Worm (Caenorhabditis elegans): Measurements from ENCODE around the gene ZK507.1.

The ZK507.1 gene

ce11 chrIII:9084329-9084728 lies 16.8 kb downstream of the ZK507.1 start (continued):
- TF ChIP-seq eyg-1 (tag; optimal IDR thresholded peaks at IDR 0.05) (no peak), ceh-6 (GFP tag; optimal IDR thresholded peaks at IDR 0.05) (no peak), mec-3 (tag; optimal IDR thresholded peaks at IDR 0.05; ENCODE audit: borderline replicate concordance) (no peak), ets-4 (tag; optimal IDR thresholded peaks at IDR 0.05) (no peak), F13H6.1 (tag; optimal IDR thresholded peaks at IDR 0.05) (no peak), unc-42 (tag; optimal IDR thresholded peaks at IDR 0.05) (peak; percentile 91), fax-1 (tag; optimal IDR thresholded peaks at IDR 0.05) (no peak), syd-9 (tag; optimal IDR thresholded peaks at IDR 0.05) (peak; percentile 1), hlh-6 (tag; optimal IDR thresholded peaks at IDR 0.05) (no peak), pag-3 (tag; optimal IDR thresholded peaks at IDR 0.05; ENCODE audit: borderline replicate concordance) (no peak), sox-4 (tag; optimal IDR thresholded peaks at IDR 0.05) (no peak), nfya-1 (tag; optimal IDR thresholded peaks at IDR 0.05) (peak; percentile 16), nhr-11 (tag; optimal IDR thresholded peaks at IDR 0.05) (no peak), ceh-45 (GFP tag; IDR thresholded peaks at IDR 0.05) (no peak), ceh-14 (tag; optimal IDR thresholded peaks at IDR 0.05) (no peak), hlh-8 (tag; optimal IDR thresholded peaks at IDR 0.05) (no peak), ref-2 (tag; optimal IDR thresholded peaks at IDR 0.05) (no peak), ceh-34 (tag; optimal IDR thresholded peaks at IDR 0.05) (peak; percentile 11), ttx-3 (tag; optimal IDR thresholded peaks at IDR 0.05) (no peak), pros-1 (tag; optimal IDR thresholded peaks at IDR 0.05) (no peak)

ce11 chrIII:9083118-9083517 lies 18.0 kb downstream of the ZK507.1 start:
- TF ChIP-seq dmd-4 (tag; optimal IDR thresholded peaks at IDR 0.05; ENCODE audit: borderline replicate concordance) (no peak), fkh-6 (tag; optimal IDR thresholded peaks at IDR 0.05) (no peak), sox-4 (tag; optimal IDR thresholded peaks at IDR 0.05) (no peak), elt-2 (tag; optimal IDR thresholded peaks at IDR 0.05) (no peak), C38D4.7 (GFP tag; optimal IDR thresholded peaks at IDR 0.05) (no peak), nhr-232 (tag; optimal IDR thresholded peaks at IDR 0.05) (no peak), rnt-1 (tag; optimal IDR thresholded peaks at IDR 0.05) (peak; percentile 75), T23F11.4 (GFP tag; optimal IDR thresholded peaks at IDR 0.05) (no peak), ceh-2 (tag; optimal IDR thresholded peaks at IDR 0.05) (no peak), hlh-30 (tag; optimal IDR thresholded peaks at IDR 0.05; ENCODE audit: insufficient read depth) (peak; percentile 34), pha-4 (tag; optimal IDR thresholded peaks at IDR 0.05) (no peak), lin-11 (tag; optimal IDR thresholded peaks at IDR 0.05) (no peak), ceh-45 (GFP tag; IDR thresholded peaks at IDR 0.05) (no peak), ceh-14 (tag; optimal IDR thresholded peaks at IDR 0.05) (no peak), hlh-6 (tag; optimal IDR thresholded peaks at IDR 0.05) (no peak), F13H6.1 (tag; optimal IDR thresholded peaks at IDR 0.05) (no peak), unc-55 (GFP tag; optimal IDR thresholded peaks at IDR 0.05) (peak; percentile 2), eyg-1 (tag; optimal IDR thresholded peaks at IDR 0.05) (no peak), ttx-3 (tag; optimal IDR thresholded peaks at IDR 0.05) (no peak), K09A11.1 (tag; optimal IDR thresholded peaks at IDR 0.05; ENCODE audit: insufficient read depth) (no peak), elt-4 (tag; optimal IDR thresholded peaks at IDR 0.05) (no peak), ceh-18 (tag; optimal IDR thresholded peaks at IDR 0.05) (peak; percentile 44), nhr-11 (tag; optimal IDR thresholded peaks at IDR 0.05) (no peak), pax-1 (tag; optimal IDR thresholded peaks at IDR 0.05) (no peak), dve-1 (tag; optimal IDR thresholded peaks at IDR 0.05) (no peak), ceh-48 (tag; optimal IDR thresholded peaks at IDR 0.05) (no peak), ets-4 (tag; optimal IDR thresholded peaks at IDR 0.05) (no peak)

- no peak for TF ChIP-seq mec-3 (tag; optimal IDR thresholded peaks at IDR 0.05; ENCODE audit: borderline replicate concordance)
- TF ChIP-seq pqm-1 (tag; optimal IDR thresholded peaks at IDR 0.05), result no peak
- TF ChIP-seq ceh-2 (tag; optimal IDR thresholded peaks at IDR 0.05), result no peak
- TF ChIP-seq K09A11.1 (tag; optimal IDR thresholded peaks at IDR 0.05; ENCODE audit: insufficient read depth), result no peak
- TF ChIP-seq unc-3 (GFP tag; conservative IDR thresholded peaks at IDR 0.05), result no peak
- no peak for TF ChIP-seq unc-3 (tag; optimal IDR thresholded peaks at IDR 0.05)
- TF ChIP-seq hlh-13 (GFP tag; optimal IDR thresholded peaks at IDR 0.05), result no peak
- no peak for TF ChIP-seq ceh-9 (tag; optimal IDR thresholded peaks at IDR 0.05)
- TF ChIP-seq sdc-2 (tag; optimal IDR thresholded peaks at IDR 0.05), result no peak
- TF ChIP-seq dmd-4 (tag; optimal IDR thresholded peaks at IDR 0.05; ENCODE audit: borderline replicate concordance), result no peak
- no peak for TF ChIP-seq ceh-31 (tag; optimal IDR thresholded peaks at IDR 0.05)
- TF ChIP-seq pat-9 (tag; optimal IDR thresholded peaks at IDR 0.05), result no peak
These were observed 19.3 kb downstream of the ZK507.1 start, which contains the start of gene far-2 for ce11 chrIII:9081763-9082162. Gene far-2, plus strand, starts transcription at chrIII:9081828.
